Worm (Caenorhabditis elegans): Measurements from ENCODE around the gene C28A5.1.
A peak's percentile ranks its signal among the peaks of the same experiment; 100 is the strongest.

C28A5.1 gene

ce11 chrIII:4419117-4419978 is 14.8 kb downstream of the C28A5.1 start, which contains the start of the genes R07E5.7 and cku-80 (continued):
- TF ChIP-seq mcd-1 (GFP tag; IDR thresholded peaks at IDR 0.05) (peak; percentile 59), sea-2 (GFP tag; IDR thresholded peaks at IDR 0.05) (no peak), lin-35 (GFP tag; optimal IDR thresholded peaks at IDR 0.05) (peak in 1 of 3 experiments; percentile 62), rec-8 (tag; optimal IDR thresholded peaks at IDR 0.05) (no peak), Y56A3A.18 (GFP tag; IDR thresholded peaks at IDR 0.05) (no peak), ztf-26 (tag; optimal IDR thresholded peaks at IDR 0.05) (no peak), ZK185.1 (tag; optimal IDR thresholded peaks at IDR 0.05; ENCODE audit: poor library complexity, severe bottlenecking) (peak; percentile 0), ztf-28 (GFP tag; IDR thresholded peaks at IDR 0.05) (no peak), B0035.1 (tag; optimal IDR thresholded peaks at IDR 0.05) (no peak), ceh-40 (GFP tag; IDR thresholded peaks at IDR 0.05) (no peak), cebp-2 (GFP tag; IDR thresholded peaks at IDR 0.05) (no peak), atf-7 (tag; optimal IDR thresholded peaks at IDR 0.05) (no peak), ceh-27 (GFP tag; optimal IDR thresholded peaks at IDR 0.05) (peak; percentile 23), gei-17 (GFP tag; optimal IDR thresholded peaks at IDR 0.05) (no peak), ceh-100 (GFP tag; IDR thresholded peaks at IDR 0.05) (no peak), ceh-79 (tag; optimal IDR thresholded peaks at IDR 0.05) (no peak), aptf-2 (GFP tag; conservative IDR thresholded peaks at IDR 0.05) (no peak), rpc-1 (optimal IDR thresholded peaks at IDR 0.05) (no peak), rpc-1 (tag; optimal IDR thresholded peaks at IDR 0.05) (no peak), F33H1.4 (GFP tag; IDR thresholded peaks at IDR 0.05) (peak; percentile 45), madf-10 (tag; optimal IDR thresholded peaks at IDR 0.05) (no peak), ceh-58 (GFP tag; IDR thresholded peaks at IDR 0.05) (no peak), mxl-1 (tag; optimal IDR thresholded peaks at IDR 0.05) (no peak), T26A5.8 (tag; optimal IDR thresholded peaks at IDR 0.05) (no peak), F57C9.4 (tag; optimal IDR thresholded peaks at IDR 0.05) (no peak), tbp1 (GFP tag; optimal IDR thresholded peaks at IDR 0.05) (peak; percentile 43), F39B2.1 (GFP tag; IDR thresholded peaks at IDR 0.05) (no peak), egl-18 (GFP tag; IDR thresholded peaks at IDR 0.05) (no peak), snpc-4 (GFP tag; optimal IDR thresholded peaks at IDR 0.05) (no peak), snpc-4 (tag; optimal IDR thresholded peaks at IDR 0.05) (peak; percentile 4 to 77 (median 53)), F49E8.2 (tag; optimal IDR thresholded peaks at IDR 0.05; ENCODE audit: insufficient read depth) (no peak), xnd-1 (tag; optimal IDR thresholded peaks at IDR 0.05) (no peak), hlh-12 (tag; optimal IDR thresholded peaks at IDR 0.05) (no peak), K12H6.12 (tag; optimal IDR thresholded peaks at IDR 0.05) (peak; percentile 33), C06A6.2 (GFP tag; conservative IDR thresholded peaks at IDR 0.05) (no peak), chd-7 (tag; optimal IDR thresholded peaks at IDR 0.05) (no peak), ceh-91 (GFP tag; IDR thresholded peaks at IDR 0.05) (no peak), mel-28 (tag; optimal IDR thresholded peaks at IDR 0.05; ENCODE audit: borderline replicate concordance) (no peak), lin-54 (GFP tag; optimal IDR thresholded peaks at IDR 0.05) (peak; percentile 79), athp-1 (tag; optimal IDR thresholded peaks at IDR 0.05) (no peak), pbrm-1 (GFP tag; IDR thresholded peaks at IDR 0.05) (peak; percentile 46; the same call in 1 of the 2 replicates), ztf-18 (tag; optimal IDR thresholded peaks at IDR 0.05) (no peak), C17E4.6 (GFP tag; IDR thresholded peaks at IDR 0.05) (no peak), pha-4 (tag; optimal IDR thresholded peaks at IDR 0.05) (no peak), Y95B8A.8 (GFP tag; IDR thresholded peaks at IDR 0.05) (no peak), attf-5 (GFP tag; optimal IDR thresholded peaks at IDR 0.05) (peak; percentile 79), nhr-120 (GFP tag; IDR thresholded peaks at IDR 0.05) (no peak), bed-2 (GFP tag; IDR thresholded peaks at IDR 0.05) (no peak), repo-1 (tag; optimal IDR thresholded peaks at IDR 0.05) (no peak)
